Worm (Caenorhabditis elegans) whole organism, L1 larva: ENCODE results near the gene cut-2.

Source experiments
- C04F5.9 ChIP-seq: sonication (generic microtip); optimal IDR thresholded peaks from 2 replicates; lab custom pipeline; 2016; ENCODE audit warnings: missing genetic modification characterization, missing compliant biosample characterization
- C34B4.2 ChIP-seq: sonication (generic microtip); optimal IDR thresholded peaks from 2 replicates; lab custom pipeline; 2017; ENCODE audit warnings: mild to moderate bottlenecking, missing genetic modification characterization, missing compliant biosample characterization
- F16B12.6 ChIP-seq: fragments of 150-350 bp; optimal IDR thresholded peaks from 2 replicates; lab custom pipeline; 2014; ENCODE audit warnings: missing biosample characterization, missing genetic modification characterization
- Y116A8C.19 ChIP-seq: sonication (generic microtip); optimal IDR thresholded peaks from 2 replicates; lab custom pipeline; 2016; ENCODE audit warnings: missing compliant biosample characterization, missing genetic modification characterization, borderline replicate concordance
- aha-1 ChIP-seq: fragments of 150-350 bp; optimal IDR thresholded peaks from 2 replicates; lab custom pipeline; 2014; ENCODE audit warnings: missing biosample characterization, missing genetic modification characterization
- ama-1 ChIP-seq: fragments of 150-350 bp; optimal IDR thresholded peaks from 2 replicates; lab custom pipeline; 2014
- blmp-1 ChIP-seq: fragments of 150-350 bp; optimal IDR thresholded peaks from 2 replicates; lab custom pipeline; 2014; ENCODE audit warnings: missing biosample characterization, missing genetic modification characterization
- ceh-8 ChIP-seq: fragments of 200-800 bp; sonication (Bioruptor generic); optimal IDR thresholded peaks from 2 replicates; lab custom pipeline; 2018; ENCODE audit warnings: mild to moderate bottlenecking, missing genetic modification characterization, moderate library complexity, missing compliant biosample characterization
- ceh-88 ChIP-seq: fragments of 200-800 bp; sonication (Bioruptor generic); IDR thresholded peaks from 2 replicates; pipeline ENCODE4 v1.3.6; 2022; ENCODE audit warnings: missing genetic modification characterization, missing compliant biosample characterization
- ces-1 ChIP-seq: fragments of 150-350 bp; optimal IDR thresholded peaks from 2 replicates; lab custom pipeline; 2014; ENCODE audit warnings: missing biosample characterization, missing genetic modification reagents, missing genetic modification characterization
- dpl-1 ChIP-seq, 3 experiments: fragments of 150-350 bp in 2 of 3; sonication (generic microtip) in 1 of 3; optimal IDR thresholded peaks; 2 replicates each; lab custom pipeline; 2014 to 2017; ENCODE audit warnings: missing biosample characterization in 3 of 3, missing genetic modification characterization in 3 of 3, missing genetic modification reagents in 3 of 3
- efl-3 ChIP-seq: fragments of 200-800 bp; sonication (Bioruptor generic); optimal IDR thresholded peaks from 2 replicates; lab custom pipeline; 2018; ENCODE audit warnings: mild to moderate bottlenecking, missing genetic modification characterization, missing compliant biosample characterization
- egl-27 ChIP-seq, 2 experiments: fragments of 150-350 bp in 1 of 2; sonication (generic microtip); optimal IDR thresholded peaks; 3 replicates each; lab custom pipeline; 2017 to 2018; ENCODE audit warnings: missing biosample characterization in 2 of 2, missing genetic modification characterization in 2 of 2, missing genetic modification reagents in 2 of 2
- elt-3 ChIP-seq, 6 experiments: fragments of 150-350 bp in 1 of 6; sonication (generic microtip); optimal IDR thresholded peaks; 2 replicates each; lab custom pipeline; 2017 to 2018; ENCODE audit warnings: missing biosample characterization in 6 of 6, missing genetic modification characterization in 6 of 6, inconsistent platforms in 1 of 6
- ets-5 ChIP-seq: fragments of 200-800 bp; sonication (Bioruptor generic); IDR thresholded peaks from 2 replicates; pipeline ENCODE4 v1.3.6; 2022; ENCODE audit warnings: missing genetic modification characterization, missing compliant biosample characterization
- fkh-10 ChIP-seq: sonication (generic microtip); optimal IDR thresholded peaks from 2 replicates; lab custom pipeline; 2017; ENCODE audit warnings: missing biosample characterization, missing genetic modification reagents, missing genetic modification characterization
- fkh-8 ChIP-seq: sonication (generic microtip); optimal IDR thresholded peaks from 2 replicates; lab custom pipeline; 2016; ENCODE audit warnings: mild to moderate bottlenecking, missing genetic modification characterization, missing compliant biosample characterization
- grh-1 ChIP-seq: fragments of 200-800 bp; sonication (Bioruptor generic); IDR thresholded peaks from 2 replicates; pipeline ENCODE4 v1.3.6; 2022; ENCODE audit warnings: missing genetic modification reagents, missing genetic modification characterization, missing compliant biosample characterization
- hlh-17 ChIP-seq: fragments of 200-800 bp; sonication (Bioruptor generic); optimal IDR thresholded peaks from 2 replicates; lab custom pipeline; 2018; ENCODE audit warnings: missing genetic modification characterization, mild to moderate bottlenecking, missing compliant biosample characterization, moderate library complexity, borderline replicate concordance
- lin-14 ChIP-seq: fragments of 200-800 bp; sonication (Bioruptor generic); optimal IDR thresholded peaks from 2 replicates; lab custom pipeline; 2018; ENCODE audit warnings: mild to moderate bottlenecking, missing genetic modification characterization, moderate library complexity, missing compliant biosample characterization
- lin-35 ChIP-seq, 2 experiments: fragments of 150-350 bp; optimal IDR thresholded peaks; 2 replicates each; lab custom pipeline; 2014; ENCODE audit warnings: missing biosample characterization in 2 of 2, missing genetic modification characterization in 2 of 2, missing genetic modification reagents in 2 of 2
- lin-39 ChIP-seq: fragments of 150-350 bp; optimal IDR thresholded peaks from 2 replicates; lab custom pipeline; 2014; ENCODE audit warnings: missing biosample characterization, missing genetic modification reagents, missing genetic modification characterization
- lir-3 ChIP-seq: sonication (generic microtip); optimal IDR thresholded peaks from 2 replicates; lab custom pipeline; 2016; ENCODE audit warnings: mild to moderate bottlenecking, missing genetic modification characterization, moderate library complexity, missing compliant biosample characterization; ENCODE audit not compliant: poor library complexity
- lsy-2 ChIP-seq, 2 experiments: fragments of 150-350 bp; optimal IDR thresholded peaks; 2 replicates each; lab custom pipeline; 2014; ENCODE audit warnings: missing biosample characterization in 2 of 2, missing genetic modification characterization in 2 of 2
- mab-9 ChIP-seq: fragments of 200-800 bp; sonication (Bioruptor generic); IDR thresholded peaks from 2 replicates; pipeline ENCODE4 v1.3.6; 2022; ENCODE audit warnings: missing genetic modification reagents, missing genetic modification characterization, missing compliant biosample characterization
- mdl-1 ChIP-seq, 2 experiments: fragments of 150-350 bp; optimal IDR thresholded peaks; 2 replicates each; lab custom pipeline; 2014 to 2017; ENCODE audit warnings: missing biosample characterization in 2 of 2, missing genetic modification characterization in 2 of 2, inconsistent platforms in 1 of 2
- mef-2 ChIP-seq: fragments of 150-350 bp; optimal IDR thresholded peaks from 2 replicates; lab custom pipeline; 2014; ENCODE audit warnings: missing biosample characterization, missing genetic modification characterization
- mep-1 ChIP-seq: fragments of 150-350 bp; optimal IDR thresholded peaks from 2 replicates; lab custom pipeline; 2014; ENCODE audit warnings: missing biosample characterization, missing genetic modification characterization
- nhr-12 ChIP-seq: sonication (generic microtip); optimal IDR thresholded peaks from 2 replicates; lab custom pipeline; 2017; ENCODE audit warnings: missing biosample characterization, missing genetic modification characterization
- nhr-19 ChIP-seq: fragments of 200-800 bp; sonication (Bioruptor generic); conservative IDR thresholded peaks from 2 replicates; pipeline ENCODE4 v1.3.6; 2022; ENCODE audit warnings: missing genetic modification characterization, missing compliant biosample characterization
- nhr-237 ChIP-seq: fragments of 150-350 bp; optimal IDR thresholded peaks from 2 replicates; lab custom pipeline; 2014; ENCODE audit warnings: missing biosample characterization, missing genetic modification characterization
- nhr-84 ChIP-seq: sonication (generic microtip); optimal IDR thresholded peaks from 2 replicates; lab custom pipeline; 2017; ENCODE audit warnings: missing biosample characterization, missing genetic modification characterization
- nhr-85 ChIP-seq: sonication (generic microtip); peaks from one replicate; lab custom pipeline; 2016; ENCODE audit warnings: missing genetic modification characterization, inconsistent platforms, missing compliant biosample characterization
- nhr-90 ChIP-seq: sonication (generic microtip); optimal IDR thresholded peaks from 2 replicates; lab custom pipeline; 2016; ENCODE audit warnings: mild to moderate bottlenecking, missing genetic modification characterization, missing compliant biosample characterization; ENCODE audit not compliant: poor library complexity
- pag-3 ChIP-seq: sonication (generic microtip); optimal IDR thresholded peaks from 2 replicates; lab custom pipeline; 2017; ENCODE audit warnings: missing genetic modification characterization, mild to moderate bottlenecking, missing compliant biosample characterization, antibody characterized with exemption, borderline replicate concordance; ENCODE audit not compliant: insufficient read depth
- pax-3 ChIP-seq: fragments of 200-800 bp; sonication (Bioruptor generic); optimal IDR thresholded peaks from 2 replicates; lab custom pipeline; 2018; ENCODE audit warnings: mild to moderate bottlenecking, missing genetic modification characterization, moderate library complexity, missing compliant biosample characterization
- pqm-1 ChIP-seq: sonication (generic microtip); optimal IDR thresholded peaks from 3 replicates; lab custom pipeline; 2017; ENCODE audit warnings: missing biosample characterization, missing genetic modification characterization
- rnt-1 ChIP-seq: sonication (generic microtip); optimal IDR thresholded peaks from 2 replicates; lab custom pipeline; 2016; ENCODE audit warnings: mild to moderate bottlenecking, missing genetic modification characterization, moderate library complexity, missing compliant biosample characterization
- skn-1 ChIP-seq: fragments of 150-350 bp; optimal IDR thresholded peaks from 2 replicates; lab custom pipeline; 2014; ENCODE audit warnings: missing biosample characterization, missing genetic modification characterization
- snpc-4 ChIP-seq: fragments of 150-350 bp; optimal IDR thresholded peaks from 2 replicates; lab custom pipeline; 2014; ENCODE audit warnings: missing biosample characterization, missing genetic modification characterization
- snu-23 ChIP-seq: sonication (generic microtip); optimal IDR thresholded peaks from 2 replicates; lab custom pipeline; 2016; ENCODE audit warnings: missing genetic modification characterization, missing compliant biosample characterization
- sptf-1 ChIP-seq: fragments of 150-350 bp; optimal IDR thresholded peaks from 2 replicates; lab custom pipeline; 2014; ENCODE audit warnings: missing biosample characterization, missing genetic modification characterization
- sup-37 ChIP-seq: fragments of 200-800 bp; sonication (Bioruptor generic); optimal IDR thresholded peaks from 2 replicates; lab custom pipeline; 2018; ENCODE audit warnings: mild to moderate bottlenecking, missing genetic modification characterization, missing compliant biosample characterization
- swsn-7 ChIP-seq: sonication (generic microtip); optimal IDR thresholded peaks from 2 replicates; lab custom pipeline; 2016; ENCODE audit warnings: missing genetic modification characterization, missing compliant biosample characterization
- tbx-2 ChIP-seq: sonication (generic microtip); optimal IDR thresholded peaks from 2 replicates; lab custom pipeline; 2016; ENCODE audit warnings: missing genetic modification characterization, missing compliant biosample characterization
- tlp-1 ChIP-seq: fragments of 150-350 bp; optimal IDR thresholded peaks from 2 replicates; lab custom pipeline; 2014; ENCODE audit warnings: missing biosample characterization, missing genetic modification characterization
- unc-130 ChIP-seq: fragments of 150-350 bp; optimal IDR thresholded peaks from 2 replicates; lab custom pipeline; 2017; ENCODE audit warnings: missing biosample characterization, missing genetic modification characterization, inconsistent platforms
- unc-30 ChIP-seq: sonication (generic microtip); optimal IDR thresholded peaks from 2 replicates; lab custom pipeline; 2017; ENCODE audit warnings: missing biosample characterization, missing genetic modification characterization
- unc-62 ChIP-seq: fragments of 150-350 bp; optimal IDR thresholded peaks from 2 replicates; lab custom pipeline; 2014; ENCODE audit warnings: missing biosample characterization, missing genetic modification reagents, missing genetic modification characterization
- unc-86 ChIP-seq: sonication (generic microtip); optimal IDR thresholded peaks from 2 replicates; lab custom pipeline; 2016; ENCODE audit warnings: missing genetic modification characterization, missing compliant biosample characterization
- vab-15 ChIP-seq: sonication (generic microtip); optimal IDR thresholded peaks from 2 replicates; lab custom pipeline; 2017; ENCODE audit warnings: missing genotype, mild to moderate bottlenecking, missing genetic modification characterization, missing compliant biosample characterization
- xbp-1 ChIP-seq: sonication (generic microtip); optimal IDR thresholded peaks from 2 replicates; lab custom pipeline; 2016; ENCODE audit warnings: missing genetic modification characterization, missing compliant biosample characterization
- zip-4 ChIP-seq: fragments of 200-800 bp; sonication (Bioruptor generic); optimal IDR thresholded peaks from 2 replicates; lab custom pipeline; 2018; ENCODE audit warnings: mild to moderate bottlenecking, missing genetic modification characterization, moderate library complexity, missing compliant biosample characterization
- ztf-4 ChIP-seq: fragments of 150-350 bp; optimal IDR thresholded peaks from 2 replicates; lab custom pipeline; 2014; ENCODE audit warnings: missing biosample characterization, missing genetic modification characterization

The cut-2 gene

ce11 chrV:13409089-13409488 is 5.7 kb upstream of the cut-2 start (continued):
- no peak for TF ChIP-seq C04F5.9
- TF ChIP-seq nhr-90 (tag; lab: Kevin White, UChicago) = peak; percentile 71
- TF ChIP-seq pqm-1 = no peak
- TF ChIP-seq unc-62 (GFP tag; lab: Kevin White, UChicago) = no peak
- TF ChIP-seq zip-4 (GFP tag; lab: Kevin White, UChicago) = no peak
- TF ChIP-seq egl-27 (tag; optimal IDR thresholded peaks at IDR 0.05; lab: Kevin White, UChicago) = no peak
- no peak for TF ChIP-seq sup-37 (GFP tag; lab: Kevin White, UChicago)
- TF ChIP-seq vab-15 = no peak
- no peak for TF ChIP-seq nhr-12 (tag; lab: Kevin White, UChicago)
- TF ChIP-seq ama-1 (lab: Kevin White, UChicago) = no peak
- TF ChIP-seq lsy-2 (tag; optimal IDR thresholded peaks at IDR 0.05; lab: Kevin White, UChicago) = peak; percentile 39 to 53
- TF ChIP-seq mef-2 (tag; lab: Kevin White, UChicago) = no peak
- no peak for TF ChIP-seq unc-30 (tag; lab: Kevin White, UChicago)
- TF ChIP-seq pag-3 (tag; lab: Kevin White, UChicago) = no peak
- no peak for TF ChIP-seq nhr-237 (tag; lab: Kevin White, UChicago)
- no peak for TF ChIP-seq ceh-88 (GFP tag; lab: Robert Waterston, UW)
- no peak for TF ChIP-seq hlh-17
- peak; percentile 43 for TF ChIP-seq tbx-2 (tag; lab: Kevin White, UChicago)
- peak; percentile 43 for TF ChIP-seq blmp-1
- peak; percentile 44 for TF ChIP-seq swsn-7 (tag; lab: Kevin White, UChicago)
- TF ChIP-seq mab-9 (GFP tag; lab: Robert Waterston, UW) = no peak
- no peak for TF ChIP-seq fkh-10 (GFP tag; lab: Kevin White, UChicago)
- no peak for TF ChIP-seq Y116A8C.19 (tag; lab: Kevin White, UChicago)
- no peak for TF ChIP-seq sptf-1 (tag; lab: Kevin White, UChicago)
- peak; percentile 53; the same call in 1 of the 2 replicates for TF ChIP-seq grh-1 (GFP tag; lab: Robert Waterston, UW)
- TF ChIP-seq mdl-1 (tag; optimal IDR thresholded peaks at IDR 0.05; lab: Kevin White, UChicago) = no peak
- TF ChIP-seq snpc-4 (tag; lab: Kevin White, UChicago) = no peak
- TF ChIP-seq tlp-1 = no peak
- no peak for TF ChIP-seq ceh-8 (GFP tag; lab: Kevin White, UChicago)
- no peak for TF ChIP-seq unc-130
- TF ChIP-seq lin-35 (GFP tag; optimal IDR thresholded peaks at IDR 0.05; lab: Kevin White, UChicago) = peak; percentile 82 to 91
- TF ChIP-seq fkh-8 (tag; lab: Kevin White, UChicago) = no peak
- TF ChIP-seq lin-14 (GFP tag; lab: Kevin White, UChicago) = peak; percentile 30
- TF ChIP-seq nhr-85 (tag; lab: Kevin White, UChicago) = peak; percentile 89
- TF ChIP-seq lin-39 (tag; lab: Kevin White, UChicago) = peak; percentile 54
- no peak for TF ChIP-seq ets-5
- TF ChIP-seq skn-1 (tag; lab: Kevin White, UChicago) = no peak
- TF ChIP-seq F16B12.6 = no peak
- TF ChIP-seq xbp-1 = peak; percentile 10
- TF ChIP-seq elt-3 (tag; optimal IDR thresholded peaks at IDR 0.05; lab: Kevin White, UChicago) = no peak
- TF ChIP-seq mep-1 (tag; lab: Kevin White, UChicago) = peak; percentile 3
- TF ChIP-seq unc-86 (tag; lab: Kevin White, UChicago) = no peak
- no peak for TF ChIP-seq C34B4.2 (tag; lab: Kevin White, UChicago)
- no peak for TF ChIP-seq nhr-84 (tag; lab: Kevin White, UChicago)
- no peak for TF ChIP-seq ces-1 (GFP tag; lab: Kevin White, UChicago)
- peak; percentile 80 to 96 (median 88) for TF ChIP-seq dpl-1 (GFP tag; optimal IDR thresholded peaks at IDR 0.05; lab: Kevin White, UChicago)
- TF ChIP-seq nhr-19 (GFP tag; lab: Robert Waterston, UW) = peak; percentile 54
- peak; percentile 80 for TF ChIP-seq pax-3 (tag; lab: Kevin White, UChicago)
- TF ChIP-seq efl-3 (GFP tag; lab: Kevin White, UChicago) = no peak
- TF ChIP-seq rnt-1 = peak; percentile 82
- TF ChIP-seq aha-1 (tag; lab: Kevin White, UChicago) = no peak
- no peak for TF ChIP-seq ztf-4 (tag; lab: Kevin White, UChicago)
- peak; percentile 82 for TF ChIP-seq lir-3 (tag; lab: Kevin White, UChicago)
- peak; percentile 44 for TF ChIP-seq snu-23
